Worm (Caenorhabditis elegans) whole organism, L3 larva: ENCODE measurements around the gene lin-23.

ENCODE experiments used
- R02D3.7 ChIP-seq: fragments of 150-350 bp; optimal IDR thresholded peaks from 2 replicates; lab custom pipeline; 2014; ENCODE audit warnings: missing biosample characterization, missing genetic modification characterization
- ZK546.5 ChIP-seq: sonication (generic microtip); optimal IDR thresholded peaks from 2 replicates; lab custom pipeline; 2017; ENCODE audit warnings: missing biosample characterization, missing genetic modification characterization
- aly-2 ChIP-seq: fragments of 150-350 bp; optimal IDR thresholded peaks from 2 replicates; lab custom pipeline; 2014; ENCODE audit warnings: missing biosample characterization, missing genetic modification characterization
- ama-1 ChIP-seq: fragments of 150-350 bp; optimal IDR thresholded peaks from 2 replicates; lab custom pipeline; 2018
- ceh-16 ChIP-seq: sonication (generic microtip); optimal IDR thresholded peaks from 2 replicates; lab custom pipeline; 2017; ENCODE audit warnings: missing biosample characterization, missing genetic modification characterization
- ceh-28 ChIP-seq: fragments of 150-350 bp; optimal IDR thresholded peaks from 2 replicates; lab custom pipeline; 2014; ENCODE audit warnings: missing biosample characterization, missing genetic modification reagents, missing genetic modification characterization
- ceh-82 ChIP-seq: fragments of 150-350 bp; optimal IDR thresholded peaks from 2 replicates; lab custom pipeline; 2014; ENCODE audit warnings: missing biosample characterization, missing genetic modification characterization
- ceh-9 ChIP-seq: sonication (generic microtip); optimal IDR thresholded peaks from 2 replicates; lab custom pipeline; 2018; ENCODE audit warnings: missing biosample characterization, missing genetic modification characterization
- daf-12 ChIP-seq: fragments of 150-350 bp; optimal IDR thresholded peaks from 2 replicates; lab custom pipeline; 2014; ENCODE audit warnings: missing biosample characterization, missing genetic modification reagents, missing genetic modification characterization
- egl-27 ChIP-seq: sonication (generic microtip); optimal IDR thresholded peaks from 4 replicates; lab custom pipeline; 2017; ENCODE audit warnings: missing biosample characterization, missing genetic modification reagents, missing genetic modification characterization
- egl-5 ChIP-seq: fragments of 150-350 bp; optimal IDR thresholded peaks from 2 replicates; lab custom pipeline; 2017; ENCODE audit warnings: missing biosample characterization, missing genetic modification reagents, missing genetic modification characterization, inconsistent platforms
- elt-1 ChIP-seq: fragments of 150-350 bp; optimal IDR thresholded peaks from 2 replicates; lab custom pipeline; 2014; ENCODE audit warnings: missing biosample characterization, missing genetic modification characterization
- elt-2 ChIP-seq: sonication (generic microtip); optimal IDR thresholded peaks from 2 replicates; lab custom pipeline; 2016; ENCODE audit warnings: missing genetic modification reagents, mild to moderate bottlenecking, missing genetic modification characterization, missing compliant biosample characterization
- elt-3 ChIP-seq, 3 experiments: fragments of 150-350 bp in 1 of 3; sonication (generic microtip) in 2 of 3; optimal IDR thresholded peaks; 2 replicates in 2 of 3; 4 replicates in 1 of 3; lab custom pipeline; 2014 to 2017; ENCODE audit warnings: missing biosample characterization in 3 of 3, missing genetic modification characterization in 3 of 3
- eor-1 ChIP-seq, 2 experiments: fragments of 150-350 bp; optimal IDR thresholded peaks; 2 replicates each; lab custom pipeline; 2014 to 2018; ENCODE audit warnings: missing biosample characterization in 2 of 2, missing genetic modification characterization in 2 of 2
- fkh-10 ChIP-seq: sonication (generic microtip); optimal IDR thresholded peaks from 2 replicates; lab custom pipeline; 2017; ENCODE audit warnings: missing biosample characterization, missing genetic modification reagents, missing genetic modification characterization
- fkh-2 ChIP-seq: fragments of 150-350 bp; optimal IDR thresholded peaks from 2 replicates; lab custom pipeline; 2014; ENCODE audit warnings: missing biosample characterization, missing genetic modification reagents, missing genetic modification characterization
- fos-1 ChIP-seq: fragments of 150-350 bp; optimal IDR thresholded peaks from 2 replicates; lab custom pipeline; 2014; ENCODE audit warnings: missing biosample characterization, missing genetic modification characterization
- hmg-11 ChIP-seq: sonication (generic microtip); optimal IDR thresholded peaks from 2 replicates; lab custom pipeline; 2016; ENCODE audit warnings: missing genetic modification characterization, missing compliant biosample characterization
- jun-1 ChIP-seq: fragments of 150-350 bp; optimal IDR thresholded peaks from 2 replicates; lab custom pipeline; 2014; ENCODE audit warnings: missing biosample characterization, missing genetic modification reagents, missing genetic modification characterization
- lin-15B ChIP-seq: fragments of 150-350 bp; optimal IDR thresholded peaks from 2 replicates; lab custom pipeline; 2014; ENCODE audit warnings: missing biosample characterization, missing genetic modification characterization
- lin-39 ChIP-seq: fragments of 150-350 bp; optimal IDR thresholded peaks from 2 replicates; lab custom pipeline; 2018; ENCODE audit warnings: missing biosample characterization, missing genetic modification reagents, missing genetic modification characterization
- lsy-12 ChIP-seq: sonication (generic microtip); optimal IDR thresholded peaks from 2 replicates; lab custom pipeline; 2016; ENCODE audit warnings: mild to moderate bottlenecking, missing genetic modification characterization, missing compliant biosample characterization
- mdl-1 ChIP-seq: fragments of 150-350 bp; optimal IDR thresholded peaks from 2 replicates; lab custom pipeline; 2014; ENCODE audit warnings: missing biosample characterization, missing genetic modification characterization
- mml-1 ChIP-seq: fragments of 150-350 bp; sonication (generic microtip); optimal IDR thresholded peaks from 3 replicates; lab custom pipeline; 2014; ENCODE audit warnings: missing biosample characterization, missing genetic modification characterization
- nfya-1 ChIP-seq: sonication (generic microtip); optimal IDR thresholded peaks from 2 replicates; lab custom pipeline; 2017; ENCODE audit warnings: missing genetic modification characterization, mild to moderate bottlenecking, missing compliant biosample characterization, antibody characterized with exemption, moderate library complexity; ENCODE audit not compliant: insufficient read depth
- nhr-11 ChIP-seq: fragments of 150-350 bp; optimal IDR thresholded peaks from 2 replicates; lab custom pipeline; 2014; ENCODE audit warnings: missing biosample characterization, missing genetic modification characterization
- nhr-12 ChIP-seq: fragments of 150-350 bp; optimal IDR thresholded peaks from 2 replicates; lab custom pipeline; 2014; ENCODE audit warnings: missing biosample characterization, missing genetic modification characterization
- nhr-23 ChIP-seq: fragments of 150-350 bp; optimal IDR thresholded peaks from 2 replicates; lab custom pipeline; 2014; ENCODE audit warnings: missing biosample characterization, missing genetic modification reagents, missing genetic modification characterization
- nhr-237 ChIP-seq: fragments of 150-350 bp; optimal IDR thresholded peaks from 2 replicates; lab custom pipeline; 2014; ENCODE audit warnings: missing biosample characterization, missing genetic modification characterization
- nhr-25 ChIP-seq: sonication (generic microtip); optimal IDR thresholded peaks from 2 replicates; lab custom pipeline; 2017; ENCODE audit warnings: missing biosample characterization, missing genetic modification characterization
- nhr-28 ChIP-seq: fragments of 150-350 bp; optimal IDR thresholded peaks from 2 replicates; lab custom pipeline; 2014; ENCODE audit warnings: missing biosample characterization, missing genetic modification characterization
- nhr-43 ChIP-seq: sonication (generic microtip); optimal IDR thresholded peaks from 2 replicates; lab custom pipeline; 2016; ENCODE audit warnings: mild to moderate bottlenecking, missing genetic modification characterization, missing compliant biosample characterization; ENCODE audit not compliant: poor library complexity, severe bottlenecking
- nhr-67 ChIP-seq: fragments of 150-350 bp; optimal IDR thresholded peaks from 2 replicates; lab custom pipeline; 2014; ENCODE audit warnings: missing biosample characterization, missing genetic modification characterization
- nhr-76 ChIP-seq: fragments of 150-350 bp; sonication (generic microtip); optimal IDR thresholded peaks from 5 replicates; lab custom pipeline; 2014; ENCODE audit warnings: missing biosample characterization, missing genetic modification characterization
- nhr-77 ChIP-seq: fragments of 150-350 bp; optimal IDR thresholded peaks from 2 replicates; lab custom pipeline; 2014; ENCODE audit warnings: missing biosample characterization, missing genetic modification characterization
- pha-4 ChIP-seq: fragments of 150-350 bp; optimal IDR thresholded peaks from 2 replicates; lab custom pipeline; 2014; ENCODE audit warnings: missing biosample characterization, missing genetic modification reagents, missing genetic modification characterization
- pqm-1 ChIP-seq: fragments of 150-350 bp; optimal IDR thresholded peaks from 2 replicates; lab custom pipeline; 2017; ENCODE audit warnings: missing biosample characterization, missing genetic modification characterization, inconsistent platforms
- sea-2 ChIP-seq: fragments of 150-350 bp; sonication (generic microtip); optimal IDR thresholded peaks from 4 replicates; lab custom pipeline; 2014; ENCODE audit warnings: missing biosample characterization, missing genetic modification reagents, missing genetic modification characterization
- skn-1 ChIP-seq: fragments of 150-350 bp; optimal IDR thresholded peaks from 2 replicates; lab custom pipeline; 2014; ENCODE audit warnings: missing biosample characterization, missing genetic modification characterization
- snpc-4 ChIP-seq: fragments of 150-350 bp; optimal IDR thresholded peaks from 2 replicates; lab custom pipeline; 2014; ENCODE audit warnings: missing biosample characterization, missing genetic modification characterization
- tbx-2 ChIP-seq: sonication (generic microtip); optimal IDR thresholded peaks from 2 replicates; lab custom pipeline; 2016; ENCODE audit warnings: mild to moderate bottlenecking, missing genetic modification characterization, missing compliant biosample characterization
- unc-39 ChIP-seq: sonication (generic microtip); optimal IDR thresholded peaks from 4 replicates; lab custom pipeline; 2017; ENCODE audit warnings: missing biosample characterization, missing genetic modification characterization
- unc-62 ChIP-seq: fragments of 150-350 bp; sonication (generic microtip); optimal IDR thresholded peaks from 4 replicates; lab custom pipeline; 2014; ENCODE audit warnings: missing biosample characterization, missing genetic modification reagents, missing genetic modification characterization
- zag-1 ChIP-seq: fragments of 150-350 bp; optimal IDR thresholded peaks from 2 replicates; lab custom pipeline; 2014; ENCODE audit warnings: missing biosample characterization, missing genetic modification characterization
- ztf-11 ChIP-seq: fragments of 150-350 bp; optimal IDR thresholded peaks from 2 replicates; lab custom pipeline; 2014; ENCODE audit warnings: missing biosample characterization, missing genetic modification characterization
- ztf-4 ChIP-seq: fragments of 150-350 bp; optimal IDR thresholded peaks from 2 replicates; lab custom pipeline; 2014; ENCODE audit warnings: missing biosample characterization, missing genetic modification characterization

Gene lin-23

DNA sequence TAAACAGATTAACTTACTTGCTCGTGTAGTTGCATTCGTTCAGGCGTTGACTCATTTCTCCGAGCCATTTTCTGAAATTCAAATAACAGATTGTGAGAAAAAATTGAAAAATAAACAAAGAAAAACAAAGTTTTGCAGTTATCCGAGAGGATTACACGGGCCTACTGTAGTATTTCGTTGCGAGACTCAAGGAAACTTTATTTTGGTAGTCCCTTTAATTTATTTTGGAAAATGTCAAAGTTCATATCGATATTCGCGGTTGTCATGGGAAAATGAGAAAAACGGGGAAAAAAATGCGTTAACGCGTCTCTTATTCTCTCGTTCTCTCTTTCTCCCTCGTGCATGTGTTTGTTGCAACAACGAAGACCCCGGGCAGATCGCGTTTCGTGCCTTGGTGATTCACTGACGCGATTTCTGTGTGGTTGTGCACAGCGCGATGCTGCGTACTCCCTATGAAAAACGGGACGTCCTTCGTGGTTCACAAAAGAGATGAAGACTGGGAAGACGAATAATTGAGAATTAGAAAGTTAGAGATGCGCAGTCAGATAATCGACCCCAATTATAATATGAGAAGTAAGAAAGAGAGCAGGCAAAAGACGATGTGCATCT lies 39.8 kb upstream of the lin-23 start, which contains the start of gene set-4:
Gene set-4 (minus strand): TSS at position 120 of the 609 bp plus-strand sequence.
- TF ChIP-seq egl-5 (tag; lab: Kevin White, UChicago) (peak; percentile 86), ZK546.5 (tag; lab: Kevin White, UChicago) (no peak), ceh-28 (tag; lab: Kevin White, UChicago) (peak; percentile 68), elt-3 (tag; optimal IDR thresholded peaks at IDR 0.05; lab: Kevin White, UChicago) (peak in 1 of 3 experiments; percentile 55), pqm-1 (tag; lab: Kevin White, UChicago) (peak; percentile 42), jun-1 (tag; lab: Kevin White, UChicago) (peak; percentile 90), elt-2 (tag; lab: Kevin White, UChicago) (peak; percentile 84), aly-2 (no peak), snpc-4 (peak; percentile 94), unc-39 (no peak), mml-1 (tag; lab: Kevin White, UChicago) (no peak), daf-12 (tag; lab: Kevin White, UChicago) (no peak), fos-1 (no peak), lin-39 (tag; lab: Kevin White, UChicago) (peak; percentile 93), unc-62 (peak; percentile 46), nhr-76 (tag; lab: Kevin White, UChicago) (no peak), nhr-28 (no peak), nhr-43 (tag; lab: Kevin White, UChicago) (peak; percentile 78), pha-4 (peak; percentile 94), nhr-77 (no peak), hmg-11 (tag; lab: Kevin White, UChicago) (peak; percentile 96), nhr-11 (tag; lab: Kevin White, UChicago) (peak; percentile 80), eor-1 (tag; optimal IDR thresholded peaks at IDR 0.05; lab: Kevin White, UChicago) (no peak), fkh-10 (GFP tag; lab: Kevin White, UChicago) (peak; percentile 64), mdl-1 (tag; lab: Kevin White, UChicago) (peak; percentile 72), ztf-11 (tag; lab: Kevin White, UChicago) (no peak), ceh-82 (tag; lab: Kevin White, UChicago) (peak; percentile 75), ceh-16 (tag; lab: Kevin White, UChicago) (no peak), zag-1 (tag; lab: Kevin White, UChicago) (peak; percentile 27), skn-1 (peak; percentile 49), fkh-2 (tag; lab: Kevin White, UChicago) (no peak), elt-1 (tag; lab: Kevin White, UChicago) (peak; percentile 78), nhr-237 (no peak), sea-2 (no peak), tbx-2 (tag; lab: Kevin White, UChicago) (peak; percentile 91), nhr-23 (tag; lab: Kevin White, UChicago) (peak; percentile 89), ceh-9 (tag; lab: Kevin White, UChicago) (no peak), ama-1 (lab: Kevin White, UChicago) (peak; percentile 54), R02D3.7 (peak; percentile 75), nfya-1 (tag; lab: Kevin White, UChicago) (peak; percentile 94), nhr-25 (tag; lab: Kevin White, UChicago) (peak; percentile 98), lin-15B (tag; lab: Kevin White, UChicago) (peak; percentile 91), nhr-12 (tag; lab: Kevin White, UChicago) (no peak), nhr-67 (tag; lab: Kevin White, UChicago) (no peak), ztf-4 (tag; lab: Kevin White, UChicago) (peak; percentile 68), lsy-12 (tag; lab: Kevin White, UChicago) (peak; percentile 86), egl-27 (tag; lab: Kevin White, UChicago) (peak; percentile 60)
